Worm (Caenorhabditis elegans) whole organism, L1 larva: ENCODE data around the gene nhr-199.

Source experiments
- aly-2 ChIP-seq: fragments of 150-350 bp; optimal IDR thresholded peaks from 2 replicates; lab custom pipeline; 2014; ENCODE audit warnings: missing biosample characterization, missing genetic modification characterization
- ama-1 ChIP-seq: fragments of 150-350 bp; optimal IDR thresholded peaks from 2 replicates; lab custom pipeline; 2014
- blmp-1 ChIP-seq: fragments of 150-350 bp; optimal IDR thresholded peaks from 2 replicates; lab custom pipeline; 2014; ENCODE audit warnings: missing biosample characterization, missing genetic modification characterization
- ces-1 ChIP-seq: fragments of 150-350 bp; optimal IDR thresholded peaks from 2 replicates; lab custom pipeline; 2014; ENCODE audit warnings: missing biosample characterization, missing genetic modification reagents, missing genetic modification characterization
- elt-2 ChIP-seq: sonication (generic microtip); optimal IDR thresholded peaks from 2 replicates; lab custom pipeline; 2016; ENCODE audit warnings: missing genetic modification characterization, mild to moderate bottlenecking, inconsistent platforms, missing compliant biosample characterization, missing genetic modification reagents
- fkh-10 ChIP-seq: sonication (generic microtip); optimal IDR thresholded peaks from 2 replicates; lab custom pipeline; 2017; ENCODE audit warnings: missing biosample characterization, missing genetic modification reagents, missing genetic modification characterization
- lir-3 ChIP-seq: sonication (generic microtip); optimal IDR thresholded peaks from 2 replicates; lab custom pipeline; 2016; ENCODE audit warnings: mild to moderate bottlenecking, missing genetic modification characterization, moderate library complexity, missing compliant biosample characterization; ENCODE audit not compliant: poor library complexity
- mep-1 ChIP-seq: fragments of 150-350 bp; optimal IDR thresholded peaks from 2 replicates; lab custom pipeline; 2014; ENCODE audit warnings: missing biosample characterization, missing genetic modification characterization
- nhr-20 ChIP-seq: sonication (generic microtip); optimal IDR thresholded peaks from 2 replicates; lab custom pipeline; 2016; ENCODE audit warnings: mild to moderate bottlenecking, missing genetic modification characterization, missing compliant biosample characterization
- nhr-237 ChIP-seq: fragments of 150-350 bp; optimal IDR thresholded peaks from 2 replicates; lab custom pipeline; 2014; ENCODE audit warnings: missing biosample characterization, missing genetic modification characterization
- nhr-47 ChIP-seq: sonication (generic microtip); optimal IDR thresholded peaks from 2 replicates; lab custom pipeline; 2016; ENCODE audit warnings: mild to moderate bottlenecking, missing genetic modification characterization, moderate library complexity, missing compliant biosample characterization
- nhr-84 ChIP-seq: sonication (generic microtip); optimal IDR thresholded peaks from 2 replicates; lab custom pipeline; 2017; ENCODE audit warnings: missing biosample characterization, missing genetic modification characterization
- sox-4 ChIP-seq: sonication (generic microtip); optimal IDR thresholded peaks from 2 replicates; lab custom pipeline; 2016; ENCODE audit warnings: missing genetic modification characterization, missing compliant biosample characterization
- ztf-4 ChIP-seq: fragments of 150-350 bp; optimal IDR thresholded peaks from 2 replicates; lab custom pipeline; 2014; ENCODE audit warnings: missing biosample characterization, missing genetic modification characterization

ce11 chrV:15741851-15742250 lies 42.2 kb upstream of the nhr-199 start, which contains the start of gene str-18:
- TF ChIP-seq aly-2 (tag; lab: Kevin White, UChicago), result no peak
- TF ChIP-seq nhr-237, result no peak
- TF ChIP-seq ztf-4 (tag; lab: Kevin White, UChicago), result no peak
- TF ChIP-seq ces-1 (GFP tag; lab: Kevin White, UChicago), result no peak
- TF ChIP-seq sox-4 (tag; lab: Kevin White, UChicago), result no peak
- TF ChIP-seq nhr-20 (tag; lab: Kevin White, UChicago), result no peak
- no peak for TF ChIP-seq elt-2
- no peak for TF ChIP-seq nhr-47
- no peak for TF ChIP-seq nhr-84
- TF ChIP-seq ama-1 (lab: Kevin White, UChicago), result no peak
- no peak for TF ChIP-seq blmp-1 (tag; lab: Kevin White, UChicago)
- no peak for TF ChIP-seq fkh-10 (GFP tag; lab: Kevin White, UChicago)
- no peak for TF ChIP-seq lir-3 (tag; lab: Kevin White, UChicago)
- TF ChIP-seq mep-1 (tag; lab: Kevin White, UChicago), result no peak
